Worm (Caenorhabditis elegans) whole organism, L1 larva: Measurements from ENCODE around the gene wago-5.

ENCODE experiments used
- lin-15B ChIP-seq: fragments of 150-350 bp; sonication (generic microtip); optimal IDR thresholded peaks from 3 replicates; lab custom pipeline; 2014; ENCODE audit warnings: missing biosample characterization, missing genetic modification characterization
- nhr-77 ChIP-seq: fragments of 150-350 bp; optimal IDR thresholded peaks from 2 replicates; lab custom pipeline; 2014; ENCODE audit warnings: missing biosample characterization, missing genetic modification characterization
- sox-4 ChIP-seq: sonication (generic microtip); optimal IDR thresholded peaks from 2 replicates; lab custom pipeline; 2016; ENCODE audit warnings: missing genetic modification characterization, missing compliant biosample characterization
- unc-62 ChIP-seq: fragments of 150-350 bp; optimal IDR thresholded peaks from 2 replicates; lab custom pipeline; 2014; ENCODE audit warnings: missing biosample characterization, missing genetic modification reagents, missing genetic modification characterization

DNA sequence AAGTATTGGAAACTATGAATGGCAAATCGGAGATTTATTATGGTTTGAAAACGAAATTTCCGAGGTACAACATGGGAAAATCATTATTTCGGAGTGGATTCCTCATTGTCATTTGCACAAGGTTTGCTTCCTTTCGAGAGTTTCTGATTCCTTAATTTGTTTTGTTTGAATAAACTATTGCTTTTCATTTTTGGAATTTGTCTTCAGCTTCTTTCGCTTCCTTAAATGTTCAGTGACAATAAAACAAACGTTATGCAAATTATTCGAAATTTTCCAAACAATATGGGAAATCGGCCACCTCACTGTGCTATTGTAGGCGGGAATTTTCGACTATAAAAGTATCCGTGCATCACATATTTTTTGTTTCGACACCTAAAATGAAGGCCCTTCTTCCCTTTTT lies 26.6 kb upstream of the wago-5 start, which contains the start of gene nep-25:
- TF ChIP-seq lin-15B (tag; lab: Kevin White, UChicago) (no peak), unc-62 (no peak), sox-4 (tag; lab: Kevin White, UChicago) (no peak), nhr-77 (tag; lab: Kevin White, UChicago) (no peak)
